Worm (Caenorhabditis elegans): ENCODE data around the gene srd-7.

DNA sequence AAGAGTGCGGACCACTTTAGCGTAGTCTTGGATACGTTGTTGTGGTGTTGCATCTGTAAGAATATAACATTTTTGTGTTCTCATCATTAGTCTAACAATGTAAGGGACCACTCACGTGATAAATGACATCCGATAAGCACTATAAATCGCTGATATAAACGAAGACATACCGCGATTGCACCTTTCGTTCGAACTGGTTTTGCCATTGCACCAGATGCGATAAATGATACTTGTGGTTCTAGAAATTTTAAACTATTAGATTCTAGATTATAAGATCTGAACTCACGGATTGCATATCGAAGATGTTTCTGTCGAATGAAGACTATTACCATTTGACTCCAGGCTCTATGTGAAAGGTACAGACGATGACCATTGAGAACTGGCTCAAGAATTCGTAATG lies 15.3 kb downstream of the srd-7 start:
- TF ChIP-seq elt-3 (tag; optimal IDR thresholded peaks at IDR 0.05) = no peak
- no peak for TF ChIP-seq lsy-2 (tag; optimal IDR thresholded peaks at IDR 0.05)
- no peak for TF ChIP-seq snpc-4 (tag; optimal IDR thresholded peaks at IDR 0.05)
- no peak for TF ChIP-seq tbx-8 (GFP tag; optimal IDR thresholded peaks at IDR 0.05)
- TF ChIP-seq nhr-12 (tag; optimal IDR thresholded peaks at IDR 0.05) = no peak
- TF ChIP-seq unc-62 (GFP tag; optimal IDR thresholded peaks at IDR 0.05) = no peak

All from whole organism, mixed stage, embryonic.